Worm (Caenorhabditis elegans) whole organism, late embryonic: Measurements from ENCODE around the gene W02H3.3.

Experiments used
- F13H6.1 ChIP-seq: sonication (generic microtip); optimal IDR thresholded peaks from 2 replicates; lab custom pipeline; 2016; ENCODE audit warnings: missing genetic modification characterization, missing compliant biosample characterization
- dve-1 ChIP-seq: sonication (generic microtip); optimal IDR thresholded peaks from 2 replicates; lab custom pipeline; 2017; ENCODE audit warnings: antibody characterized with exemption, mild to moderate bottlenecking, missing genetic modification characterization, missing compliant biosample characterization
- madf-2 ChIP-seq: sonication (generic microtip); optimal IDR thresholded peaks from 2 replicates; lab custom pipeline; 2017; ENCODE audit warnings: missing genetic modification characterization, missing compliant biosample characterization
- sox-4 ChIP-seq: sonication (generic microtip); optimal IDR thresholded peaks from 2 replicates; lab custom pipeline; 2017; ENCODE audit warnings: mild to moderate bottlenecking, missing genetic modification characterization, inconsistent platforms, missing compliant biosample characterization

ce11 chrX:11088952-11089351, 9.0 kb downstream of the W02H3.3 start, which contains the start of gene W04G3.11:
- no peak for TF ChIP-seq F13H6.1 (tag; lab: Kevin White, UChicago)
- no peak for TF ChIP-seq madf-2 (tag; lab: Kevin White, UChicago)
- TF ChIP-seq dve-1 (tag; lab: Kevin White, UChicago) = no peak
- TF ChIP-seq sox-4 (tag; lab: Kevin White, UChicago) = no peak
